Worm (Caenorhabditis elegans) whole organism, L1 larva: ENCODE data around the gene prp-9.
A peak's percentile ranks its signal among the peaks of the same experiment; 100 is the strongest.

ENCODE experiments used
- C04F5.9 ChIP-seq: sonication (generic microtip); optimal IDR thresholded peaks from 2 replicates; lab custom pipeline; 2016; ENCODE audit warnings: missing genetic modification characterization, missing compliant biosample characterization
- C34B4.2 ChIP-seq: sonication (generic microtip); optimal IDR thresholded peaks from 2 replicates; lab custom pipeline; 2017; ENCODE audit warnings: mild to moderate bottlenecking, missing genetic modification characterization, missing compliant biosample characterization
- F16B12.6 ChIP-seq: fragments of 150-350 bp; optimal IDR thresholded peaks from 2 replicates; lab custom pipeline; 2014; ENCODE audit warnings: missing biosample characterization, missing genetic modification characterization
- Y116A8C.19 ChIP-seq: sonication (generic microtip); optimal IDR thresholded peaks from 2 replicates; lab custom pipeline; 2016; ENCODE audit warnings: missing compliant biosample characterization, missing genetic modification characterization, borderline replicate concordance
- aha-1 ChIP-seq: fragments of 150-350 bp; optimal IDR thresholded peaks from 2 replicates; lab custom pipeline; 2014; ENCODE audit warnings: missing biosample characterization, missing genetic modification characterization
- aly-2 ChIP-seq: fragments of 150-350 bp; optimal IDR thresholded peaks from 2 replicates; lab custom pipeline; 2014; ENCODE audit warnings: missing biosample characterization, missing genetic modification characterization
- blmp-1 ChIP-seq: fragments of 150-350 bp; optimal IDR thresholded peaks from 2 replicates; lab custom pipeline; 2014; ENCODE audit warnings: missing biosample characterization, missing genetic modification characterization
- ceh-82 ChIP-seq, 3 experiments: fragments of 150-350 bp in 1 of 3; sonication (generic microtip) in 2 of 3; optimal IDR thresholded peaks; 2 replicates each; lab custom pipeline; 2014 to 2017; ENCODE audit warnings: missing biosample characterization in 3 of 3, missing genetic modification characterization in 3 of 3
- ceh-88 ChIP-seq: fragments of 200-800 bp; sonication (Bioruptor generic); IDR thresholded peaks from 2 replicates; pipeline ENCODE4 v1.3.6; 2022; ENCODE audit warnings: missing genetic modification characterization, missing compliant biosample characterization
- ces-1 ChIP-seq: fragments of 150-350 bp; optimal IDR thresholded peaks from 2 replicates; lab custom pipeline; 2014; ENCODE audit warnings: missing biosample characterization, missing genetic modification reagents, missing genetic modification characterization
- dpl-1 ChIP-seq, 3 experiments: fragments of 150-350 bp in 2 of 3; sonication (generic microtip) in 1 of 3; optimal IDR thresholded peaks; 2 replicates each; lab custom pipeline; 2014 to 2017; ENCODE audit warnings: missing biosample characterization in 3 of 3, missing genetic modification characterization in 3 of 3, missing genetic modification reagents in 3 of 3
- dsc-1 ChIP-seq: sonication (generic microtip); optimal IDR thresholded peaks from 2 replicates; lab custom pipeline; 2016; ENCODE audit warnings: mild to moderate bottlenecking, missing genetic modification characterization, missing compliant biosample characterization
- efl-1 ChIP-seq, 4 experiments: fragments of 150-350 bp; optimal IDR thresholded peaks in 3 of 4; peaks in 1 of 4; 1 replicate in 1 of 4; 2 replicates in 3 of 4; lab custom pipeline; 2014; ENCODE audit warnings: missing biosample characterization in 2 of 4, missing genetic modification characterization in 2 of 4, missing genetic modification reagents in 2 of 4
- efl-3 ChIP-seq: fragments of 200-800 bp; sonication (Bioruptor generic); optimal IDR thresholded peaks from 2 replicates; lab custom pipeline; 2018; ENCODE audit warnings: mild to moderate bottlenecking, missing genetic modification characterization, missing compliant biosample characterization
- egl-13 ChIP-seq: sonication (generic microtip); optimal IDR thresholded peaks from 2 replicates; lab custom pipeline; 2016; ENCODE audit warnings: missing genotype, missing genetic modification reagents, missing genetic modification characterization, missing compliant biosample characterization
- egl-27 ChIP-seq, 2 experiments: fragments of 150-350 bp in 1 of 2; sonication (generic microtip); optimal IDR thresholded peaks; 3 replicates each; lab custom pipeline; 2017 to 2018; ENCODE audit warnings: missing biosample characterization in 2 of 2, missing genetic modification characterization in 2 of 2, missing genetic modification reagents in 2 of 2
- elt-2 ChIP-seq: sonication (generic microtip); optimal IDR thresholded peaks from 2 replicates; lab custom pipeline; 2016; ENCODE audit warnings: missing genetic modification characterization, mild to moderate bottlenecking, inconsistent platforms, missing compliant biosample characterization, missing genetic modification reagents
- fkh-10 ChIP-seq: sonication (generic microtip); optimal IDR thresholded peaks from 2 replicates; lab custom pipeline; 2017; ENCODE audit warnings: missing biosample characterization, missing genetic modification reagents, missing genetic modification characterization
- fkh-8 ChIP-seq: sonication (generic microtip); optimal IDR thresholded peaks from 2 replicates; lab custom pipeline; 2016; ENCODE audit warnings: mild to moderate bottlenecking, missing genetic modification characterization, missing compliant biosample characterization
- fos-1 ChIP-seq: fragments of 150-350 bp; optimal IDR thresholded peaks from 2 replicates; lab custom pipeline; 2014; ENCODE audit warnings: missing biosample characterization, missing genetic modification characterization
- hpl-2 ChIP-seq: fragments of 150-350 bp; optimal IDR thresholded peaks from 2 replicates; lab custom pipeline; 2014; ENCODE audit warnings: missing biosample characterization, missing genetic modification reagents, missing genetic modification characterization
- irx-1 ChIP-seq: sonication (generic microtip); optimal IDR thresholded peaks from 2 replicates; lab custom pipeline; 2016; ENCODE audit warnings: missing genetic modification characterization, missing compliant biosample characterization
- lin-14 ChIP-seq: fragments of 200-800 bp; sonication (Bioruptor generic); optimal IDR thresholded peaks from 2 replicates; lab custom pipeline; 2018; ENCODE audit warnings: mild to moderate bottlenecking, missing genetic modification characterization, moderate library complexity, missing compliant biosample characterization
- lin-15B ChIP-seq: fragments of 150-350 bp; sonication (generic microtip); optimal IDR thresholded peaks from 3 replicates; lab custom pipeline; 2014; ENCODE audit warnings: missing biosample characterization, missing genetic modification characterization
- lin-39 ChIP-seq: fragments of 150-350 bp; optimal IDR thresholded peaks from 2 replicates; lab custom pipeline; 2014; ENCODE audit warnings: missing biosample characterization, missing genetic modification reagents, missing genetic modification characterization
- lir-3 ChIP-seq: sonication (generic microtip); optimal IDR thresholded peaks from 2 replicates; lab custom pipeline; 2016; ENCODE audit warnings: mild to moderate bottlenecking, missing genetic modification characterization, moderate library complexity, missing compliant biosample characterization; ENCODE audit not compliant: poor library complexity
- lsy-2 ChIP-seq, 2 experiments: fragments of 150-350 bp; optimal IDR thresholded peaks; 2 replicates each; lab custom pipeline; 2014; ENCODE audit warnings: missing biosample characterization in 2 of 2, missing genetic modification characterization in 2 of 2
- mab-9 ChIP-seq: fragments of 200-800 bp; sonication (Bioruptor generic); IDR thresholded peaks from 2 replicates; pipeline ENCODE4 v1.3.6; 2022; ENCODE audit warnings: missing genetic modification reagents, missing genetic modification characterization, missing compliant biosample characterization
- mdl-1 ChIP-seq, 2 experiments: fragments of 150-350 bp; optimal IDR thresholded peaks; 2 replicates each; lab custom pipeline; 2014 to 2017; ENCODE audit warnings: missing biosample characterization in 2 of 2, missing genetic modification characterization in 2 of 2, inconsistent platforms in 1 of 2
- mef-2 ChIP-seq: fragments of 150-350 bp; optimal IDR thresholded peaks from 2 replicates; lab custom pipeline; 2014; ENCODE audit warnings: missing biosample characterization, missing genetic modification characterization
- nhr-11 ChIP-seq: fragments of 150-350 bp; optimal IDR thresholded peaks from 2 replicates; lab custom pipeline; 2014; ENCODE audit warnings: missing biosample characterization, missing genetic modification characterization
- nhr-12 ChIP-seq: sonication (generic microtip); optimal IDR thresholded peaks from 2 replicates; lab custom pipeline; 2017; ENCODE audit warnings: missing biosample characterization, missing genetic modification characterization
- nhr-20 ChIP-seq: sonication (generic microtip); optimal IDR thresholded peaks from 2 replicates; lab custom pipeline; 2016; ENCODE audit warnings: mild to moderate bottlenecking, missing genetic modification characterization, missing compliant biosample characterization
- nhr-28 ChIP-seq: fragments of 150-350 bp; optimal IDR thresholded peaks from 2 replicates; lab custom pipeline; 2014; ENCODE audit warnings: missing biosample characterization, missing genetic modification characterization
- nhr-84 ChIP-seq: sonication (generic microtip); optimal IDR thresholded peaks from 2 replicates; lab custom pipeline; 2017; ENCODE audit warnings: missing biosample characterization, missing genetic modification characterization
- nhr-90 ChIP-seq: sonication (generic microtip); optimal IDR thresholded peaks from 2 replicates; lab custom pipeline; 2016; ENCODE audit warnings: mild to moderate bottlenecking, missing genetic modification characterization, missing compliant biosample characterization; ENCODE audit not compliant: poor library complexity
- pag-3 ChIP-seq: sonication (generic microtip); optimal IDR thresholded peaks from 2 replicates; lab custom pipeline; 2017; ENCODE audit warnings: missing genetic modification characterization, mild to moderate bottlenecking, missing compliant biosample characterization, antibody characterized with exemption, borderline replicate concordance; ENCODE audit not compliant: insufficient read depth
- pax-3 ChIP-seq: fragments of 200-800 bp; sonication (Bioruptor generic); optimal IDR thresholded peaks from 2 replicates; lab custom pipeline; 2018; ENCODE audit warnings: mild to moderate bottlenecking, missing genetic modification characterization, moderate library complexity, missing compliant biosample characterization
- rnt-1 ChIP-seq: sonication (generic microtip); optimal IDR thresholded peaks from 2 replicates; lab custom pipeline; 2016; ENCODE audit warnings: mild to moderate bottlenecking, missing genetic modification characterization, moderate library complexity, missing compliant biosample characterization
- skn-1 ChIP-seq: fragments of 150-350 bp; optimal IDR thresholded peaks from 2 replicates; lab custom pipeline; 2014; ENCODE audit warnings: missing biosample characterization, missing genetic modification characterization
- snu-23 ChIP-seq: sonication (generic microtip); optimal IDR thresholded peaks from 2 replicates; lab custom pipeline; 2016; ENCODE audit warnings: missing genetic modification characterization, missing compliant biosample characterization
- sox-4 ChIP-seq: sonication (generic microtip); optimal IDR thresholded peaks from 2 replicates; lab custom pipeline; 2016; ENCODE audit warnings: missing genetic modification characterization, missing compliant biosample characterization
- sup-37 ChIP-seq: fragments of 200-800 bp; sonication (Bioruptor generic); optimal IDR thresholded peaks from 2 replicates; lab custom pipeline; 2018; ENCODE audit warnings: mild to moderate bottlenecking, missing genetic modification characterization, missing compliant biosample characterization
- tbx-2 ChIP-seq: sonication (generic microtip); optimal IDR thresholded peaks from 2 replicates; lab custom pipeline; 2016; ENCODE audit warnings: missing genetic modification characterization, missing compliant biosample characterization
- unc-130 ChIP-seq: fragments of 150-350 bp; optimal IDR thresholded peaks from 2 replicates; lab custom pipeline; 2017; ENCODE audit warnings: missing biosample characterization, missing genetic modification characterization, inconsistent platforms
- unc-62 ChIP-seq: fragments of 150-350 bp; optimal IDR thresholded peaks from 2 replicates; lab custom pipeline; 2014; ENCODE audit warnings: missing biosample characterization, missing genetic modification reagents, missing genetic modification characterization
- vab-15 ChIP-seq: sonication (generic microtip); optimal IDR thresholded peaks from 2 replicates; lab custom pipeline; 2017; ENCODE audit warnings: missing genotype, mild to moderate bottlenecking, missing genetic modification characterization, missing compliant biosample characterization
- xbp-1 ChIP-seq: sonication (generic microtip); optimal IDR thresholded peaks from 2 replicates; lab custom pipeline; 2016; ENCODE audit warnings: missing genetic modification characterization, missing compliant biosample characterization
- zag-1 ChIP-seq: fragments of 150-350 bp; optimal IDR thresholded peaks from 2 replicates; lab custom pipeline; 2014; ENCODE audit warnings: missing biosample characterization, missing genetic modification characterization
- zip-4 ChIP-seq: fragments of 200-800 bp; sonication (Bioruptor generic); optimal IDR thresholded peaks from 2 replicates; lab custom pipeline; 2018; ENCODE audit warnings: mild to moderate bottlenecking, missing genetic modification characterization, moderate library complexity, missing compliant biosample characterization
- ztf-11 ChIP-seq, 2 experiments: sonication (generic microtip); optimal IDR thresholded peaks; 2 replicates each; lab custom pipeline; 2016 to 2017; ENCODE audit warnings: missing genetic modification characterization in 2 of 2, missing biosample characterization in 1 of 2, missing compliant biosample characterization in 1 of 2
- ztf-4 ChIP-seq: fragments of 150-350 bp; optimal IDR thresholded peaks from 2 replicates; lab custom pipeline; 2014; ENCODE audit warnings: missing biosample characterization, missing genetic modification characterization

Gene prp-9

DNA sequence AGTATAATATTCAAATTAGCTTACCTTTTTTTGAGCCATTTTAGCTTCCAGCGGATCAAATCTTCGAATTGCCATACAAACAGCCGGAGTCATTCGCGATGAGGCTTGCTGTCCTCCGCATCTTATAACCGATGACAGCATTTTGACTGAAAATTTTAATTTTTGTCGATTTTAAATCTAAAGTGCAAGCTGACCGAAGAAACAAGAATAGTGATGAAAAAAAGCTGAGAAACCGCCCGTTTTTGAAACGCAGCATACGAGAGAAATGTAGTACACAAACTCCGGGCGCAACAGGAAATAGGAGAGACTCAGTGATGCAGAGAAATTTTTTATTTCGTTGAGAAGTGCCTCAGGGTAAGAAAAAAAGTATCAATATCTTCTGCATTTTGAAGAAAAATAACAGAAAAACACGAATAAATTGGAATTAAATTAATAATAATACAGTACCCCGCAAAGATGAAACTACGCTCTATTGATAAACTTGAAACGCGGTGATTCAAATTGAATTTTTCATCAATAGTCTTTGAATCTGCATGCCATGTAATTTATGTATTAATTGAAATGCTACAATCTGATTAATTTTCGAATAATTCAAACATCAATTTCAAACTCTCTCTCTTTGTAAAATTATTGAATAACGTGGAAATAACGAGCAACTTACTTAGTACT is 41.9 kb downstream of the prp-9 start (continued):
- no peak for TF ChIP-seq pax-3 (tag; lab: Kevin White, UChicago)
- no peak for TF ChIP-seq egl-27 (tag; optimal IDR thresholded peaks at IDR 0.05; lab: Kevin White, UChicago)
- TF ChIP-seq sox-4 (tag; lab: Kevin White, UChicago), result no peak
- TF ChIP-seq lsy-2 (tag; optimal IDR thresholded peaks at IDR 0.05; lab: Kevin White, UChicago), result peak; percentile 56 to 93
- TF ChIP-seq tbx-2 (tag; lab: Kevin White, UChicago), result no peak
- no peak for TF ChIP-seq nhr-28
- no peak for TF ChIP-seq vab-15
- TF ChIP-seq nhr-84, result no peak
- no peak for TF ChIP-seq C34B4.2
- no peak for TF ChIP-seq lir-3 (tag; lab: Kevin White, UChicago)
- TF ChIP-seq zag-1 (tag; lab: Kevin White, UChicago), result no peak
- TF ChIP-seq snu-23 (GFP tag; lab: Kevin White, UChicago), result no peak
- peak; percentile 34 for TF ChIP-seq egl-13 (tag; lab: Kevin White, UChicago)
- no peak for TF ChIP-seq zip-4 (GFP tag; lab: Kevin White, UChicago)
- TF ChIP-seq Y116A8C.19 (tag; lab: Kevin White, UChicago), result no peak
- no peak for TF ChIP-seq pag-3
- peak; percentile 33 to 51 for TF ChIP-seq efl-1 (optimal IDR thresholded peaks at IDR 0.05; lab: Kevin White, UChicago)
- TF ChIP-seq efl-1 (GFP tag; optimal IDR thresholded peaks at IDR 0.05 in 1 of 2; lab: Kevin White, UChicago), result peak; percentile 68 to 93
- peak; percentile 45 to 75 (median 56) for TF ChIP-seq dpl-1 (GFP tag; optimal IDR thresholded peaks at IDR 0.05; lab: Kevin White, UChicago)
- TF ChIP-seq ceh-82 (tag; optimal IDR thresholded peaks at IDR 0.05; lab: Kevin White, UChicago), result peak in 1 of 3 experiments; percentile 34
- TF ChIP-seq dsc-1 (tag; lab: Kevin White, UChicago), result no peak
- no peak for TF ChIP-seq nhr-11 (tag; lab: Kevin White, UChicago)
- TF ChIP-seq lin-15B, result no peak
- no peak for TF ChIP-seq ces-1 (GFP tag; lab: Kevin White, UChicago)
- no peak for TF ChIP-seq mab-9 (GFP tag; lab: Robert Waterston, UW)
- TF ChIP-seq rnt-1, result peak; percentile 41
- no peak for TF ChIP-seq nhr-90
- no peak for TF ChIP-seq nhr-20
- TF ChIP-seq irx-1 (tag; lab: Kevin White, UChicago), result no peak
- TF ChIP-seq skn-1 (tag; lab: Kevin White, UChicago), result no peak
- TF ChIP-seq aha-1 (tag; lab: Kevin White, UChicago), result no peak
- no peak for TF ChIP-seq elt-2 (tag; lab: Kevin White, UChicago)
- no peak for TF ChIP-seq blmp-1
- no peak for TF ChIP-seq fkh-8 (tag; lab: Kevin White, UChicago)
- TF ChIP-seq fkh-10, result no peak
- TF ChIP-seq ztf-11 (tag; optimal IDR thresholded peaks at IDR 0.05; lab: Kevin White, UChicago), result no peak
- no peak for TF ChIP-seq mef-2 (tag; lab: Kevin White, UChicago)
- no peak for TF ChIP-seq ztf-4 (tag; lab: Kevin White, UChicago)
- no peak for TF ChIP-seq ceh-88 (GFP tag; lab: Robert Waterston, UW)
- no peak for TF ChIP-seq xbp-1
- no peak for TF ChIP-seq efl-3 (GFP tag; lab: Kevin White, UChicago)
- TF ChIP-seq nhr-12 (tag; lab: Kevin White, UChicago), result no peak
- TF ChIP-seq lin-39 (tag; lab: Kevin White, UChicago), result no peak
- no peak for TF ChIP-seq unc-62 (GFP tag; lab: Kevin White, UChicago)
- no peak for TF ChIP-seq fos-1 (tag; lab: Kevin White, UChicago)
- peak; percentile 69 for TF ChIP-seq lin-14 (GFP tag; lab: Kevin White, UChicago)
- no peak for TF ChIP-seq hpl-2 (GFP tag; lab: Kevin White, UChicago)
- no peak for TF ChIP-seq sup-37 (GFP tag; lab: Kevin White, UChicago)
- TF ChIP-seq aly-2 (tag; lab: Kevin White, UChicago), result no peak
- TF ChIP-seq mdl-1 (tag; optimal IDR thresholded peaks at IDR 0.05; lab: Kevin White, UChicago), result no peak
- no peak for TF ChIP-seq F16B12.6 (tag; lab: Kevin White, UChicago)
- no peak for TF ChIP-seq unc-130 (tag; lab: Kevin White, UChicago)
- TF ChIP-seq C04F5.9 (tag; lab: Kevin White, UChicago), result no peak
